Worm (Caenorhabditis elegans): Measurements from ENCODE around the gene mig-39.

The mig-39 gene

ce11 chrIII:8449160-8449807, 17.6 kb upstream of the mig-39 start, which contains the start of gene mrpl-32 (continued):
- TF ChIP-seq hsf-1 (GFP tag; IDR thresholded peaks at IDR 0.05) (peak; percentile 87), Y56A3A.18 (GFP tag; IDR thresholded peaks at IDR 0.05) (peak; percentile 82; the same call in 1 of the 2 replicates), F23B12.7 (tag; optimal IDR thresholded peaks at IDR 0.05; ENCODE audit: insufficient read depth) (peak; percentile 16), mxl-1 (tag; optimal IDR thresholded peaks at IDR 0.05) (no peak), ccch-3 (GFP tag; optimal IDR thresholded peaks at IDR 0.05) (no peak), attf-3 (GFP tag; conservative IDR thresholded peaks at IDR 0.05) (0 out of 2 replicates have a peak, but pooled peaks have one; percentile 33), athp-1 (tag; optimal IDR thresholded peaks at IDR 0.05) (peak; percentile 66), sdz-38 (tag; optimal IDR thresholded peaks at IDR 0.05) (no peak), rpc-1 (optimal IDR thresholded peaks at IDR 0.05) (peak; percentile 8), rpc-1 (tag; optimal IDR thresholded peaks at IDR 0.05) (no peak), lsy-27 (tag; optimal IDR thresholded peaks at IDR 0.05; ENCODE audit: borderline replicate concordance, insufficient read depth) (no peak), T07F8.4 (tag; optimal IDR thresholded peaks at IDR 0.05) (no peak), madf-10 (tag; optimal IDR thresholded peaks at IDR 0.05) (no peak), ceh-58 (GFP tag; IDR thresholded peaks at IDR 0.05) (0 out of 2 replicates have a peak, but pooled peaks have one; percentile 11), F57C9.4 (tag; optimal IDR thresholded peaks at IDR 0.05) (no peak), D2030.7 (GFP tag; IDR thresholded peaks at IDR 0.05) (no peak)

ce11 chrIII:8450494-8450893, 16.3 kb upstream of the mig-39 start:
- TF ChIP-seq hsf-1 (GFP tag; IDR thresholded peaks at IDR 0.05) (peak; percentile 52; the same call in 1 of the 2 replicates), sea-2 (GFP tag; IDR thresholded peaks at IDR 0.05) (no peak), madf-6 (GFP tag; IDR thresholded peaks at IDR 0.05) (peak; percentile 21; the same call in 1 of the 2 replicates), nfyb-1 (GFP tag; IDR thresholded peaks at IDR 0.05) (no peak), F39B2.1 (GFP tag; IDR thresholded peaks at IDR 0.05) (no peak), Y95B8A.8 (GFP tag; IDR thresholded peaks at IDR 0.05) (no peak), dpl-1 (GFP tag; optimal IDR thresholded peaks at IDR 0.05) (no peak), nhr-90 (tag; optimal IDR thresholded peaks at IDR 0.05) (no peak), madf-3 (GFP tag; IDR thresholded peaks at IDR 0.05) (no peak), repo-1 (tag; optimal IDR thresholded peaks at IDR 0.05) (peak; percentile 39), hrde-1 (tag; optimal IDR thresholded peaks at IDR 0.05; ENCODE audit: borderline replicate concordance) (peak; percentile 39), K11D2.4 (GFP tag; IDR thresholded peaks at IDR 0.05) (no peak), attf-6 (GFP tag; IDR thresholded peaks at IDR 0.05) (peak; percentile 28; the same call in 1 of the 2 replicates)

DNA sequence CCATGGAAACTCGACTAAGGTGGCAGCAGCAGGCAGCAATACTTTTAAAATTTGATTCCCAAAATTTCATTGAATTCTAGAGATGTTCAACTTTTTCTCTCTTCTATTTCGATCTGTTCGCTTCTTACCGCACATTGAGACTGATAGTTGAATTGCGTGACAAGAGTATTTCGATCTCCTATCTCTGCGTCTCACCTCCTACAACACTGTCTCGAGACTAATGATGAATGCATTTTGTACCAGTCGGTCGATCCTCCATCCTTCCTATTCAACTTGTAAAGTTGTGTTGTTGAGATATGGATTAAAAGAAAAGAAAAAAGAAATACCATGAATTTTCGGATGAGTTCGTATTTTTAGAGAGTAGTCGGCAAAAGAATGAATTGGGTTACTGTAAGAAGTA, 15.7 kb upstream of the mig-39 start:
- TF ChIP-seq attf-3 (GFP tag; conservative IDR thresholded peaks at IDR 0.05) (no peak), egl-44 (GFP tag; IDR thresholded peaks at IDR 0.05) (no peak), hmg-1.2 (GFP tag; IDR thresholded peaks at IDR 0.05) (peak; percentile 54; the same call in 1 of the 2 replicates)

- TF ChIP-seq sdz-38 (tag; optimal IDR thresholded peaks at IDR 0.05) (no peak), lin-35 (GFP tag; optimal IDR thresholded peaks at IDR 0.05) (no peak), ceh-58 (GFP tag; IDR thresholded peaks at IDR 0.05) (no peak), T26A5.8 (tag; optimal IDR thresholded peaks at IDR 0.05) (no peak), sea-2 (GFP tag; IDR thresholded peaks at IDR 0.05) (no peak), tbx-9 (tag; optimal IDR thresholded peaks at IDR 0.05; ENCODE audit: borderline replicate concordance) (no peak), B0261.1 (tag; optimal IDR thresholded peaks at IDR 0.05) (no peak)
Measured at ce11 chrIII:8457605-8458004, 9.2 kb upstream of the mig-39 start.
